Worm (Caenorhabditis elegans) whole organism, L1 larva: ENCODE data around the gene glr-2.

Source experiments
- ama-1 ChIP-seq: fragments of 150-350 bp; optimal IDR thresholded peaks from 2 replicates; lab custom pipeline; 2014
- lin-35 ChIP-seq, 2 experiments: fragments of 150-350 bp; optimal IDR thresholded peaks; 2 replicates each; lab custom pipeline; 2014; ENCODE audit warnings: missing biosample characterization in 2 of 2, missing genetic modification characterization in 2 of 2, missing genetic modification reagents in 2 of 2

- TF ChIP-seq ama-1 = no peak
- no peak for TF ChIP-seq lin-35 (GFP tag; optimal IDR thresholded peaks at IDR 0.05; lab: Kevin White, UChicago)
Observed at ce11 chrIII:7107965-7108364, 36.8 kb downstream of the glr-2 start, which contains the start of gene odd-1.
